Fruit fly (Drosophila melanogaster): ENCODE results near the gene Fie.

dm6 chr3L:3892154-3892624 lies at the start of gene Fie:
- TF ChIP-seq Hnf4 (GFP tag; optimal IDR thresholded peaks at IDR 0.05) (peak; percentile 17), sv (GFP tag; optimal IDR thresholded peaks at IDR 0.05) (no peak), Mio (GFP tag; optimal IDR thresholded peaks at IDR 0.05) (no peak), usp (GFP tag; optimal IDR thresholded peaks at IDR 0.05) (no peak), brk (GFP tag; optimal IDR thresholded peaks at IDR 0.05) (no peak), h (GFP tag; optimal IDR thresholded peaks at IDR 0.05) (peak; percentile 33)
